Worm (Caenorhabditis elegans): ENCODE results near the gene lido-13.

lido-13 gene

DNA sequence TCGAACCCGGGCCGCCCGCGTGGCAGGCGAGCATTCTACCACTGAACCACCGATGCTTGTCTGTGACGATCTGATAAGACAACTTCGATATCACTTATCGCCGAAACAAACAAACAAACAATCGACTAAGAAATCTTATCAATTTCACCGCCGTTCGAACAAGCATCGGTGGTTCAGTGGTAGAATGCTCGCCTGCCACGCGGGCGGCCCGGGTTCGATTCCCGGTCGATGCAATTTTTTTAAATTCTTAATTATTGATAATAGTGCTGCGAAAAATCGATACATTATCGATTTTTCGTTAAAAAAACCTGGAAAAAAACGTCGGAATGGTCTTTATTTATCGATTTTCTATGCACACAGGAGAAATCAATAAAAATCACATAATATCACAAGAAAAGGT, 8.1 kb upstream of the lido-13 start (continued):
- TF ChIP-seq F37D6.2 (tag; optimal IDR thresholded peaks at IDR 0.05) (no peak), nhr-11 (tag; optimal IDR thresholded peaks at IDR 0.05) (no peak), hlh-30 (tag; optimal IDR thresholded peaks at IDR 0.05; ENCODE audit: insufficient read depth) (peak; percentile 69), Y75B8A.6 (GFP tag; IDR thresholded peaks at IDR 0.05) (0 out of 2 replicates have a peak, but pooled peaks have one; percentile 44), spr-3 (GFP tag; optimal IDR thresholded peaks at IDR 0.05) (peak; percentile 7), dmd-6 (GFP tag; IDR thresholded peaks at IDR 0.05) (peak; percentile 36), egl-27 (tag; optimal IDR thresholded peaks at IDR 0.05) (no peak), unc-130 (GFP tag; optimal IDR thresholded peaks at IDR 0.05) (peak; percentile 54), T26A8.4 (GFP tag; IDR thresholded peaks at IDR 0.05) (peak; percentile 59), unc-62 (GFP tag; optimal IDR thresholded peaks at IDR 0.05 in 1 of 2) (no peak), unc-62 (tag; optimal IDR thresholded peaks at IDR 0.05) (no peak), ztf-7 (tag; optimal IDR thresholded peaks at IDR 0.05) (no peak), php-3 (GFP tag; IDR thresholded peaks at IDR 0.05) (peak; percentile 47; the same call in 1 of the 2 replicates), R02D3.7 (tag; optimal IDR thresholded peaks at IDR 0.05) (no peak), zip-2 (tag; optimal IDR thresholded peaks at IDR 0.05) (peak; percentile 72), vab-7 (GFP tag; IDR thresholded peaks at IDR 0.05) (peak; percentile 75), zip-11 (GFP tag; IDR thresholded peaks at IDR 0.05) (no peak), ztf-11 (tag; optimal IDR thresholded peaks at IDR 0.05) (no peak), F44E2.7 (GFP tag; IDR thresholded peaks at IDR 0.05) (peak; percentile 98), hlh-11 (tag; optimal IDR thresholded peaks at IDR 0.05) (peak; percentile 36), madf-9 (GFP tag; conservative IDR thresholded peaks at IDR 0.05) (peak; percentile 79), snpc-1.2 (GFP tag; IDR thresholded peaks at IDR 0.05) (peak; percentile 74), zfp-3 (GFP tag; conservative IDR thresholded peaks at IDR 0.05) (peak; percentile 69; the same call in 1 of the 2 replicates), zag-1 (tag; optimal IDR thresholded peaks at IDR 0.05) (no peak)

DNA sequence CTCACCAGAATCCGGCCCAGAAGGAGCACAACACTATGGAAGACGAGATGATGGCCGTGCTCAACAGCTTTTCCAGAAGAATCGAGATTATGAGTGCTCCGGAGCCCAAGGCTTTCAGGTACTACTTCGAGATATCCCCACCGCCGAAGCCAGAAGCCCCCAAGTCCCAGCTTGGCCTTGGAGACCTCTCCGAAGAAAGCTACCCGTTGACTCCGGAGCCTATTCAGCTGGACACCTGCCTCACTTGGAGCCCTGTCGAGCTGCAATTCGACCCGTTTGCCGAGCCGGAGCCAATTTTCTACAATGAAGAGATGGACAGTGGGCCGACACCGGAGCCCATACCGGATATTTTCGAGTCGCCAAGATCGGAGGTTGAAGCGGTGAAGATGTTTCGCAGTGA, 7.5 kb upstream of the lido-13 start:
- TF ChIP-seq jun-1 (tag; optimal IDR thresholded peaks at IDR 0.05) (no peak), set-16 (GFP tag; IDR thresholded peaks at IDR 0.05) (peak; percentile 83), sdz-12 (GFP tag; optimal IDR thresholded peaks at IDR 0.05) (peak; percentile 19)

DNA sequence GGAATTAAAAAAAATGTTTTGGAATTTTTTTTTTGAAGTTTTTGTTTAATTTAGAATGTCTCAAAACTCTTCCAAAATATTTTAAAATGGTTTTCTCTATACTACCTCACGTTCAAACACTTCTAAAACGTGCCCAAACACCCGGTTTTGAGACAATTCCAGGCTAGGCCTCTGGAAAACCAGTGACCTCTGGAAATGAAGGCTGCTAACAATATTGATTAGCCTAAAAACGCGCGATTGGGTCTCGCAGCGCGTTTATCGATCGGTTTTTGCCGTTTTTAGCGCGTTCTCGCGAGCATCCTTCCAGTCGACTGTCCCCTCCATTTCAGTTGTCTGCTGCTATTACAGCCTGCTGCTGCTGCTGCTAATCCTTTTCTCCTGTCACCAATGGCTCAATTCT, 6.7 kb upstream of the lido-13 start, which contains the start of gene Y25C1A.6:
Gene Y25C1A.6 (plus strand): TSS at position 301 of the 400 bp plus-strand sequence.
- TF ChIP-seq ama-1 (optimal IDR thresholded peaks at IDR 0.05) (no peak), lin-13 (GFP tag; optimal IDR thresholded peaks at IDR 0.05) (no peak), ZK337.2 (GFP tag; IDR thresholded peaks at IDR 0.05) (no peak), hlh-11 (tag; optimal IDR thresholded peaks at IDR 0.05) (no peak), F26F4.8 (GFP tag; conservative IDR thresholded peaks at IDR 0.05) (no peak)

DNA sequence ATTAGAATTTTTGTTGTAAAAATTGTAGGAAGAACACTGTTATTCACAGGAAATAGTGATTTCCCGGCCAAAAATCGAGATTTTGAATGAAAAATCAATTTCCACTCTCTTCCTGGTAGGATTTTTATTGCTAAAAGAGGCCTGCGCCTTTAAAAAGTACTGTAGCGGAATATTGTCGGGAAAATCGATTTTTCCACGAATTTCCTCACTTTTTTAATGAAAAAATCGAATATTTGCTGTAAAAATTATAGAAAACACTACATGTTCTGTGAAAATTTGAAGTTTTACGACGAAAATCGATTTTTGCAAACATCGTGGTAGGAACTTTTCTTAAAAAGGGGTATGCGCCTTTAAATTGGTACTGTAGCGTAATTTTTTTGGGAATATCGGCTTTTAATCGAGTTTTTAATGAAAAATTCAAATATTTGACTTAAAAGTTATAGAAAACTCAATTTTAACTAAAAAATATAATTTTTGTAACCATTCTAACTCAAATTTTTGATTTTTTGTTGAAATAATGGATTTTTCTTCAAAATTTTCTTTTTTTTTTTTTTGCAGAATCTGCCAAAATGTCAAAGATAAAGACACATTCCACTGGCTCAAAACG, 2.2 kb upstream of the lido-13 start, which contains the start of gene lin-8:
Gene lin-8 (plus strand): TSS at position 557 of the 607 bp plus-strand sequence.
- no peak for TF ChIP-seq hlh-30 (tag; optimal IDR thresholded peaks at IDR 0.05; ENCODE audit: insufficient read depth)
- TF ChIP-seq daf-12 (tag; optimal IDR thresholded peaks at IDR 0.05): no peak
- TF ChIP-seq F49E8.2 (tag; optimal IDR thresholded peaks at IDR 0.05; ENCODE audit: borderline replicate concordance): peak; percentile 59
- no peak for TF ChIP-seq lin-1 (GFP tag; IDR thresholded peaks at IDR 0.05)

DNA sequence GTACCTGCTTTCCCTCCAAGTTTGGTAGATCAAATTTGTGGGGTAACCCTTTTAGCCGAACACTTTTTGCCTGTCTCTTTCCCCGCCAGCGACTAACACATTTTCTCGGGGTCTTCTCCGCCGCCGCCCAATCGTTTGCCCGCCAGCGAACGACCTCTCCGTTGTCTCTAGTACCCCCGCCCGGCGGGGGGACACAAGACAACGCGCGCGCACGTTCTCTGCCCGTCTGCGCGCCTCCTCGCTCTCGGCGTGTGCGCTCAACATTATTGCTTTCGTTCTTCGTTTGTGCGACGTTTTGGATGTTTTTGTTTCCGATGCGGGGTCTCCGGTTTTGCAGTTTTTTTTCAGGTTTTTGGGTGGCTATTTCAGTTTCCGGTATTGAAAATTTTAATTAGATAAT, 1.4 kb upstream of the lido-13 start:
- TF ChIP-seq Y48G9A.11 (GFP tag; IDR thresholded peaks at IDR 0.05) (no peak), ceh-44 (GFP tag; IDR thresholded peaks at IDR 0.05) (no peak), mep-1 (tag; optimal IDR thresholded peaks at IDR 0.05) (no peak), unc-39 (tag; optimal IDR thresholded peaks at IDR 0.05) (no peak), pha-4 (GFP tag; IDR thresholded peaks at IDR 0.05) (no peak), pha-4 (tag; optimal IDR thresholded peaks at IDR 0.05) (no peak), snpc-1.2 (GFP tag; IDR thresholded peaks at IDR 0.05) (no peak), hif-1 (tag; optimal IDR thresholded peaks at IDR 0.05) (peak in 1 of 2 experiments; percentile 5), set-16 (GFP tag; IDR thresholded peaks at IDR 0.05) (peak; percentile 94), D1046.2 (GFP tag; IDR thresholded peaks at IDR 0.05) (no peak), attf-4 (tag; optimal IDR thresholded peaks at IDR 0.05) (no peak), zip-11 (GFP tag; IDR thresholded peaks at IDR 0.05) (no peak), zfp-2 (tag; optimal IDR thresholded peaks at IDR 0.05) (no peak), daf-12 (tag; optimal IDR thresholded peaks at IDR 0.05) (no peak), zip-2 (tag; optimal IDR thresholded peaks at IDR 0.05) (no peak), fkh-10 (GFP tag; optimal IDR thresholded peaks at IDR 0.05) (no peak)

Data from whole organism, L4 larva.